Fruit fly (Drosophila melanogaster) whole organism, adult: ENCODE results near the gene MED24.

ENCODE experiments used
- CG11617 ChIP-seq: fragments of 200-800 bp; sonication (Bioruptor generic); optimal IDR thresholded peaks from 2 replicates; lab custom pipeline; 2017; ENCODE audit warnings: mild to moderate bottlenecking, missing biosample characterization, missing genetic modification reagents, missing genetic modification characterization
- CG12768 ChIP-seq: fragments of 200-800 bp; sonication (Bioruptor generic); optimal IDR thresholded peaks from 2 replicates; lab custom pipeline; 2017; ENCODE audit warnings: missing biosample characterization, missing genetic modification characterization, mild to moderate bottlenecking, moderate library complexity, missing genetic modification reagents
- CG14711 ChIP-seq: fragments of 200-800 bp; sonication (Bioruptor generic); optimal IDR thresholded peaks from 2 replicates; lab custom pipeline; 2018; ENCODE audit warnings: missing biosample characterization, mild to moderate bottlenecking, missing genetic modification characterization, moderate library complexity
- CG1620 ChIP-seq: fragments of 200-800 bp; sonication (Bioruptor generic); optimal IDR thresholded peaks from 2 replicates; lab custom pipeline; 2016; ENCODE audit warnings: missing biosample characterization, missing genetic modification characterization
- CG33017 ChIP-seq: fragments of 200-800 bp; sonication (Bioruptor generic); optimal IDR thresholded peaks from 2 replicates; lab custom pipeline; 2018; ENCODE audit warnings: missing biosample characterization, mild to moderate bottlenecking, missing genetic modification characterization, moderate library complexity
- CG5204 ChIP-seq: fragments of 200-800 bp; sonication (Bioruptor generic); optimal IDR thresholded peaks from 2 replicates; lab custom pipeline; 2016; ENCODE audit warnings: missing biosample characterization, missing genetic modification characterization
- CG7045 ChIP-seq: fragments of 200-800 bp; sonication (Bioruptor generic); optimal IDR thresholded peaks from 2 replicates; lab custom pipeline; 2017; ENCODE audit warnings: missing biosample characterization, mild to moderate bottlenecking, missing genetic modification characterization
- CG7101 ChIP-seq: fragments of 200-800 bp; sonication (Bioruptor generic); optimal IDR thresholded peaks from 2 replicates; lab custom pipeline; 2018; ENCODE audit warnings: missing biosample characterization, mild to moderate bottlenecking, missing genetic modification characterization, moderate library complexity
- Clk ChIP-seq: fragments of 200-800 bp; sonication (Bioruptor generic); optimal IDR thresholded peaks from 2 replicates; lab custom pipeline; 2017; ENCODE audit warnings: missing biosample characterization, missing genetic modification characterization
- Crg-1 ChIP-seq: fragments of 200-800 bp; sonication (Bioruptor generic); optimal IDR thresholded peaks from 2 replicates; lab custom pipeline; 2016; ENCODE audit warnings: missing biosample characterization, missing genetic modification characterization
- Hr96 ChIP-seq: fragments of 200-800 bp; sonication (Bioruptor generic); optimal IDR thresholded peaks from 2 replicates; lab custom pipeline; 2016; ENCODE audit warnings: missing biosample characterization, missing genetic modification characterization
- Mnt ChIP-seq: fragments of 200-800 bp; sonication (Bioruptor generic); optimal IDR thresholded peaks from 2 replicates; lab custom pipeline; 2016; ENCODE audit warnings: missing biosample characterization, mild to moderate bottlenecking, missing genetic modification characterization
- bab1 ChIP-seq: fragments of 200-800 bp; sonication (Bioruptor generic); optimal IDR thresholded peaks from 3 replicates; lab custom pipeline; 2019; ENCODE audit warnings: missing biosample characterization, mild to moderate bottlenecking, missing genetic modification characterization, moderate library complexity
- cic ChIP-seq: fragments of 200-800 bp; sonication (Bioruptor generic); optimal IDR thresholded peaks from 2 replicates; lab custom pipeline; 2017; ENCODE audit warnings: missing biosample characterization, mild to moderate bottlenecking, missing genetic modification characterization, moderate library complexity
- cnc ChIP-seq, 2 experiments: fragments of >200 bp; optimal IDR thresholded peaks; 2 replicates each; lab custom pipeline; 2017
- kay ChIP-seq: fragments of 200-800 bp; sonication (Bioruptor generic); peaks from one replicate; lab custom pipeline; 2016; ENCODE audit warnings: missing biosample characterization, missing genetic modification characterization, borderline replicate concordance
- ovo ChIP-seq: fragments of 200-800 bp; sonication (Bioruptor generic); optimal IDR thresholded peaks from 2 replicates; lab custom pipeline; 2016; ENCODE audit warnings: missing biosample characterization, missing genetic modification characterization
- pad ChIP-seq: fragments of 200-800 bp; sonication (Bioruptor generic); optimal IDR thresholded peaks from 3 replicates; lab custom pipeline; 2017; ENCODE audit warnings: missing biosample characterization, missing genetic modification characterization, mild to moderate bottlenecking, moderate library complexity, missing genetic modification reagents
- tj ChIP-seq: fragments of 200-800 bp; sonication (Bioruptor generic); optimal IDR thresholded peaks from 3 replicates; lab custom pipeline; 2017; ENCODE audit warnings: missing biosample characterization, mild to moderate bottlenecking, missing genetic modification characterization, moderate library complexity
- toe ChIP-seq: fragments of 200-800 bp; sonication (Bioruptor generic); optimal IDR thresholded peaks from 2 replicates; lab custom pipeline; 2016; ENCODE audit warnings: missing biosample characterization, missing genetic modification characterization

MED24 gene

DNA sequence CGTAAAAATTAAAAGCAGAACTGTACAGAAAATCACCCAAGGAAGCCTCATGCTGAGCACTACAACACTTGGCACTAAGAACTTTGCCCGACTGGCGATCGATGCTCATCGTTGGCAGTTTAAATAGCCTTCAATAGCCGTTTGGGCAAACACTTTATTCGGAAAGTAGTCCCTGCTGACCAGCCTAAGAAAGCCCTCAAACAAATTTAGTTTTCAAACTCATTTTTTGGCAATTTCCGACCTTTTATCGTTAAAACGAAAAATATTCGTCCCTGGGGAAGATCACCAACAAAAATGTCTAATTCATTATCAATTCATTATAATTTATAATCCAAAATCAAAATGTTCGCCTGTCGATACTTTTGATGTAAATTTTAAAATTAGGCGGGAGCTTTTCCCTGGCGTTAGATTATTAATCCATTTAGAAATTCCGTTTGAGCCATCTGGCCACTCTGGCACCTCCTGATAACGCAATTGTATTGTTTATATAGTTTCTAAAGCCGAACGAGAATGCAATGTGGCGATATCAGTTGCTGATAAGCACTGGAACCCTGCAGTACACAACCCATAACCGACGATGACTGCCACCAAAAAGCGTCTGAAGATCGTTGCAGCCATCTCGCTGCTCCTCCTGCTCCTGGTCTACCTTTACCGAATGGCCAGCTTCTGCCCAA, 10.5 kb upstream of the MED24 start, which contains the start of the genes mthl7 and Uxs:
mthl7 (minus strand) TSS at position 51 of the 674 bp plus-strand sequence.
Uxs (plus strand) TSS at position 460 of the 674 bp plus-strand sequence.
- peak; percentile 84 for TF ChIP-seq cic
- no peak for TF ChIP-seq toe (GFP tag; lab: Kevin White, UChicago)
- TF ChIP-seq bab1 (GFP tag; lab: Kevin White, UChicago) = peak; percentile 32
- peak; percentile 53 for TF ChIP-seq Mnt (GFP tag; lab: Kevin White, UChicago)
- no peak for TF ChIP-seq CG33017 (tag; lab: Kevin White, UChicago)
- TF ChIP-seq CG5204 (GFP tag; lab: Kevin White, UChicago) = no peak
- no peak for TF ChIP-seq CG7101 (tag; lab: Kevin White, UChicago)
- TF ChIP-seq Clk = no peak
- no peak for TF ChIP-seq CG1620 (GFP tag; lab: Kevin White, UChicago)
- TF ChIP-seq CG14711 (tag; lab: Kevin White, UChicago) = peak; percentile 4
- no peak for TF ChIP-seq cnc (optimal IDR thresholded peaks at IDR 0.05; lab: Kevin White, UChicago)
- TF ChIP-seq tj (GFP tag; lab: Kevin White, UChicago) = no peak
- no peak for TF ChIP-seq CG7045 (GFP tag; lab: Kevin White, UChicago)

DNA sequence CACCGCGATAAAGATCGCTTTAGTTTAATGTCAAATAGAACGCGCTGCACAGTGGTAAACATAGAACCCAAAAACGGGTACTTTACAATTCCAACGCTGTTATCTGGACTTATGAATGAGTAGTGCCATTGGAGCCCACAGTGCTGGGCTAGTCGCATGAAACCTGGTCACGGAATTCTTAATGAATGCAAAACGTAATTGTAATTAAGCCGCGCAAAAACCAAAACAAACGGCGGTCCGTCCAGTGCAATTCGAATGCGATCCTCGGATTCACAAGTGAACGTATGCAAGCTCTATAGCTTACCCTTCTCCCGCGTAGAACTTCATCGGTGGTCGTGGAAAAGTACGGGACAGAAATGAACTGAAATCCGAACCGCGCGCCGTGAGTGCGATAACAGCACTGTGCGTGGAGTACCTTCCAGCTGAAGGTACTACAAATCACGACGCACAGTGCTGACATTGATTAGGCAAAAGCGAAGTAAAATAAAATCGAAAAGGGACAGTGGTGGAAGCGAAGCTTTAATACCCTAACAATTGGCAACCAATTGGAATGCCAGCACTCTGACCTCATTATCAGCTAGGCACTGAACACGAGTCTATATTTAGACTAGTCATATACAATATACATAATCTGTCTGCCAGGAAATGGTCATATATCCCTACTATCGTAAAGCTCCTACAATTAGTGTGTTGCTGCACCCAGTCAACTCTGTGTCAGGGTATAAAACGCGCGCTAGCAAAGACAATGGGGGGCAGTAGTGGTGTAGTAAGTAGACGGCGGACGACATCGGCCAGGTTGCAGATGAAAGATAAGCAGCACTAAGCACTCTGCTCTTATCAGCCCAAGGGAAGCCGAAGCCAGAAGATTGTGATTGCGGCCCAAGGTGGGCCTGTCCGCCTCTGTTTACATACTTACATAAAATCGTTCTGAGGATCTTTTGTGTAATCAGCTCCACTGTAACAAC, 5.5 kb upstream of the MED24 start:
- TF ChIP-seq toe (GFP tag; lab: Kevin White, UChicago) (no peak), CG12768 (GFP tag; lab: Kevin White, UChicago) (peak; percentile 70), tj (GFP tag; lab: Kevin White, UChicago) (peak; percentile 55), Clk (peak; percentile 15), bab1 (GFP tag; lab: Kevin White, UChicago) (peak; percentile 5), CG7045 (GFP tag; lab: Kevin White, UChicago) (peak; percentile 27), CG5204 (GFP tag; lab: Kevin White, UChicago) (no peak), pad (GFP tag; lab: Kevin White, UChicago) (peak; percentile 20), kay (GFP tag; lab: Kevin White, UChicago) (no peak), CG7101 (tag; lab: Kevin White, UChicago) (peak; percentile 40), Hr96 (GFP tag; lab: Kevin White, UChicago) (peak; percentile 73), CG1620 (GFP tag; lab: Kevin White, UChicago) (peak; percentile 28), CG14711 (tag; lab: Kevin White, UChicago) (peak; percentile 20), cnc (optimal IDR thresholded peaks at IDR 0.05; lab: Kevin White, UChicago) (no peak), CG33017 (tag; lab: Kevin White, UChicago) (peak; percentile 60), cic (peak; percentile 94), ovo (GFP tag; lab: Kevin White, UChicago) (no peak), CG11617 (peak; percentile 81), Mnt (GFP tag; lab: Kevin White, UChicago) (peak; percentile 37), Crg-1 (peak; percentile 24)

DNA sequence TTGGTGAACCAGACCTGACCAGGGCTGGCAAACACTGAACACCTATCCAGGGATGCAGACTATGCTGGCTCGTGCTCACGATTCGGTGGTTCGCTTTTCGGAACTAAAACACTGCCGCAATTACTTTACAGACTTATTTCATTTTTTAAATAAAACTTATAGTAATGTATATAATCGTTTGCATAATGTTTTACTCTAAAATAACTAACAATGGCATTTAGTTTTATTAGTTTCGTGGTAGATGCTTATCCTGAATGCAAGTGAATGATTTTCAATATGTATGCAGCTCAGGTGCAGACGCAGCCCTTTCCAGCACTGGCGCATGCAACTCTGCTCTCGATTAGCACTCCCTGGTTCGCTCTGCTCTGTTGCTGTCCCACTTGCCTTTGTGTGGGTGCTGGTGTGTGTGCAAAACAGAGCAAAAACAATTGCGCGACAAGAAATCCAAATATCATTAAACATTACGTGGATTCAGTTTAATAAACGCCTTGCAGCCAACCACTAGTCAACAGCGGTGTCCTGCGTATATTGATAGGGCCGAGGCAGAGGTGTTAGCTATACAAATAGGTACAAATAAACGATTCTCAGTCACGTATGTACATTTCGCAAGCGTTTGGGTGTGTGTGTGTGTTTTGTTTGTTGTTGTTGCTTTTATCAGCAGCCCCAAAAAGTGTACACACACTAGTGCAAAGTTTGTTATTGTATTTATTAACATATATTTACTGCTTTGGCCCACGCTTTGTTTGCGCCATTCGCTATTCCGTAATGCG, 4.3 kb upstream of the MED24 start, which contains the start of the genes ERR and Atg18a:
ERR (minus strand) TSS at position 45 of the 770 bp plus-strand sequence.
Atg18a (plus strand) TSS at position 231 of the 770 bp plus-strand sequence.
- peak; percentile 68 for TF ChIP-seq tj (GFP tag; lab: Kevin White, UChicago)
- peak; percentile 96 for TF ChIP-seq toe (GFP tag; lab: Kevin White, UChicago)
- peak; percentile 92 for TF ChIP-seq Hr96 (GFP tag; lab: Kevin White, UChicago)
- no peak for TF ChIP-seq CG5204 (GFP tag; lab: Kevin White, UChicago)
- TF ChIP-seq Crg-1 = peak; percentile 87
- peak; percentile 65 for TF ChIP-seq kay (GFP tag; lab: Kevin White, UChicago)
- TF ChIP-seq bab1 (GFP tag; lab: Kevin White, UChicago) = peak; percentile 89
- peak; percentile 89 for TF ChIP-seq CG11617
- TF ChIP-seq CG1620 (GFP tag; lab: Kevin White, UChicago) = peak; percentile 96
- peak; percentile 83 for TF ChIP-seq CG33017 (tag; lab: Kevin White, UChicago)
- TF ChIP-seq pad (GFP tag; lab: Kevin White, UChicago) = peak; percentile 84
- TF ChIP-seq cic = peak; percentile 76
- peak; percentile 89 for TF ChIP-seq CG7045 (GFP tag; lab: Kevin White, UChicago)
- peak; percentile 82 for TF ChIP-seq CG14711 (tag; lab: Kevin White, UChicago)
- peak; percentile 93 for TF ChIP-seq Clk
- TF ChIP-seq CG12768 (GFP tag; lab: Kevin White, UChicago) = peak; percentile 88
- TF ChIP-seq ovo (GFP tag; lab: Kevin White, UChicago) = peak; percentile 86
- TF ChIP-seq CG7101 (tag; lab: Kevin White, UChicago) = peak; percentile 90
- TF ChIP-seq Mnt (GFP tag; lab: Kevin White, UChicago) = peak; percentile 88
- no peak for TF ChIP-seq cnc (optimal IDR thresholded peaks at IDR 0.05; lab: Kevin White, UChicago)

DNA sequence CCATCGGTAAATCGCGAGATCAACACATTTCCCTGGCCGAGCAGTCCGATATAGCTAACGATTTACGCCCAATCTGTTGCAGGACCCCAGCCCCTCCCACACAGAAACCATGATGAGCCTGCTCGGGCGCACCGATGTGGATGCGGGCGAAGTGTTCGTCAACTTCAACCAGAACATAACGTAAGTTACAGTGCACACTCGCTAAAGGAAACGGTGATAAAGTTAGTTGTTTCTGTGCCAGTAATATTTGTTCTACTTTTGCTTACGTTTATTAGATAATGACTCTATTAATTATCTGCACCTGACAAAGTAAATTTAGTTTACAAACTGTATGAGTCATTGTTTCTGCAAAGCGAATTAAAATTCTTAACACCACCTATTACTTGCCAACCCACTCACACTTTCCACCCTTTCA, 3.7 kb upstream of the MED24 start:
- TF ChIP-seq CG5204 (GFP tag; lab: Kevin White, UChicago) (no peak), CG12768 (GFP tag; lab: Kevin White, UChicago) (no peak), cnc (optimal IDR thresholded peaks at IDR 0.05; lab: Kevin White, UChicago) (no peak), Mnt (GFP tag; lab: Kevin White, UChicago) (no peak), pad (GFP tag; lab: Kevin White, UChicago) (no peak), Crg-1 (no peak), CG7045 (GFP tag; lab: Kevin White, UChicago) (no peak), Clk (no peak), ovo (GFP tag; lab: Kevin White, UChicago) (no peak), kay (GFP tag; lab: Kevin White, UChicago) (no peak), CG33017 (tag; lab: Kevin White, UChicago) (no peak), CG14711 (tag; lab: Kevin White, UChicago) (no peak), bab1 (GFP tag; lab: Kevin White, UChicago) (no peak)
